Fruit fly (Drosophila melanogaster): Measurements from ENCODE around the gene Ude.

DNA sequence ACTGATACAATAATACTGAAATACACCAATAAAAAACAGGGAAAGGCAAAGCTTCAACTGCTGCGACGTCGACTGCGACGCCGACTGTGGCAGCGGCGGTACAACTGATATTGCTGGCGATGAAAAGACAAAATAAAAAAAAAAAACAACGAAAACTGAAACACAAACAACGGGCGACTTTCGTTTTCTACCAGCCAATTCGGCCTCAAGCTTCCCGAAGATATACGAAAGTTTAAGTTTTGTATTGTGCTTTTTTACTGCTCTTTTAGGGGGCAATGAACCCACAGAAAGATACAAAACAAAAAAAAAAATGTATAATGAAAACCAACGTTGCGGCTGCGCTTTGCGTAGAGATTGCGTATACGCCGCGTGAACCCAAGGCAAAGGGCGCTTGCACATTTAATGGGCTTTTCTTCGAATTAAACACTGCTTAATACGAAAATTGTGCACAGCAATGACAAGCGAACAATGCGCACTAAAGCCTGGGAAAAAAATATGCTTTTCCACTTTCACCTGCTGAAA is 21.2 kb downstream of the Ude start:
- no peak for TF ChIP-seq insv (optimal IDR thresholded peaks at IDR 0.05)
- no peak for TF ChIP-seq h (optimal IDR thresholded peaks at IDR 0.05)
- TF ChIP-seq Myc (optimal IDR thresholded peaks at IDR 0.05) = no peak
- no peak for TF ChIP-seq ttk (optimal IDR thresholded peaks at IDR 0.05)
- no peak for TF ChIP-seq psq (optimal IDR thresholded peaks at IDR 0.05)
- no peak for TF ChIP-seq Sin3A (optimal IDR thresholded peaks at IDR 0.05)
